Fruit fly (Drosophila melanogaster) ovary, adult (tissue): Measurements from ENCODE around the gene PH4alphaSG2.

ENCODE experiments used
- CG17801 ChIP-seq: fragments of 200-800 bp; optimal IDR thresholded peaks from 2 replicates; lab custom pipeline; 2019; ENCODE audit warnings: missing biosample characterization, mild to moderate bottlenecking, missing genetic modification characterization, moderate library complexity; ENCODE audit not compliant: partially characterized antibody

PH4alphaSG2 gene

dm6 chr3R:30465775-30466494, 23.9 kb upstream of the PH4alphaSG2 start, which contains the start of gene PH4alphaEFB:
PH4alphaEFB (plus strand) TSS chr3R:30466050.
- peak; percentile 2 for TF ChIP-seq CG17801

- TF ChIP-seq CG17801, result no peak
Measured at dm6 chr3R:30466515-30466914, 23.4 kb upstream of the PH4alphaSG2 start.

dm6 chr3R:30467062-30467461, 22.8 kb upstream of the PH4alphaSG2 start:
- TF ChIP-seq CG17801, result no peak

dm6 chr3R:30470690-30471089, 19.2 kb upstream of the PH4alphaSG2 start:
- TF ChIP-seq CG17801, result no peak

dm6 chr3R:30472331-30472730, 17.5 kb upstream of the PH4alphaSG2 start:
- TF ChIP-seq CG17801, result no peak

- no peak for TF ChIP-seq CG17801
Measured at dm6 chr3R:30474667-30475213, 15.1 kb upstream of the PH4alphaSG2 start.

- TF ChIP-seq CG17801, result no peak
Measured at dm6 chr3R:30475910-30476309, 14.0 kb upstream of the PH4alphaSG2 start.

dm6 chr3R:30476367-30476766, 13.5 kb upstream of the PH4alphaSG2 start, which contains the start of gene spdo:
spdo (plus strand) TSS chr3R:30476684.
- TF ChIP-seq CG17801, result no peak

- no peak for TF ChIP-seq CG17801
Measured at dm6 chr3R:30487828-30488227, 2.0 kb upstream of the PH4alphaSG2 start, which contains the start of gene Jon99Fii. Jon99Fii (minus strand) TSS chr3R:30487928.

- no peak for TF ChIP-seq CG17801
Measured at dm6 chr3R:30488663-30489062, 1.2 kb upstream of the PH4alphaSG2 start, which contains the start of gene Jon99Fi. Jon99Fi (plus strand) TSS chr3R:30488963.

- TF ChIP-seq CG17801, result no peak
Measured at dm6 chr3R:30496103-30496858, 6.4 kb downstream of the PH4alphaSG2 start, which contains the start of gene PH4alphaMP. PH4alphaMP (minus strand) TSS chr3R:30496153.

dm6 chr3R:30500226-30500625, 10.4 kb downstream of the PH4alphaSG2 start, which contains the start of gene PH4alphaNE1:
PH4alphaNE1 (minus strand) TSS chr3R:30500326.
- no peak for TF ChIP-seq CG17801

dm6 chr3R:30501174-30501573, 11.3 kb downstream of the PH4alphaSG2 start:
- TF ChIP-seq CG17801, result no peak

- no peak for TF ChIP-seq CG17801
Measured at dm6 chr3R:30503406-30503805, 13.5 kb downstream of the PH4alphaSG2 start, which contains the start of gene CG31371. CG31371 (minus strand) TSS chr3R:30503506.

- TF ChIP-seq CG17801, result no peak
Measured at dm6 chr3R:30505561-30506037, 15.7 kb downstream of the PH4alphaSG2 start, which contains the start of the genes PH4alphaSG1 and CG15539. PH4alphaSG1 (minus strand) TSS chr3R:30505661. CG15539 (plus strand) TSS chr3R:30505987.

- no peak for TF ChIP-seq CG17801
Measured at dm6 chr3R:30507723-30508122, 17.8 kb downstream of the PH4alphaSG2 start, which contains the start of gene CG34041. CG34041 (plus strand) TSS chr3R:30508023.

- no peak for TF ChIP-seq CG17801
Measured at dm6 chr3R:30512114-30512513, 22.2 kb downstream of the PH4alphaSG2 start, which contains the start of gene PH4alphaNE2. PH4alphaNE2 (minus strand) TSS chr3R:30512214.
